Fruit fly (Drosophila melanogaster) whole organism, adult: ENCODE results near the gene dmrt93B.
A peak's percentile ranks its signal among the peaks of the same experiment; 100 is the strongest.

Source experiments
- CG11617 ChIP-seq: fragments of 200-800 bp; sonication (Bioruptor generic); optimal IDR thresholded peaks from 2 replicates; lab custom pipeline; 2017; ENCODE audit warnings: mild to moderate bottlenecking, missing biosample characterization, missing genetic modification reagents, missing genetic modification characterization
- CG12768 ChIP-seq: fragments of 200-800 bp; sonication (Bioruptor generic); optimal IDR thresholded peaks from 2 replicates; lab custom pipeline; 2017; ENCODE audit warnings: missing biosample characterization, missing genetic modification characterization, mild to moderate bottlenecking, moderate library complexity, missing genetic modification reagents
- CG14711 ChIP-seq: fragments of 200-800 bp; sonication (Bioruptor generic); optimal IDR thresholded peaks from 2 replicates; lab custom pipeline; 2018; ENCODE audit warnings: missing biosample characterization, mild to moderate bottlenecking, missing genetic modification characterization, moderate library complexity
- CG1620 ChIP-seq: fragments of 200-800 bp; sonication (Bioruptor generic); optimal IDR thresholded peaks from 2 replicates; lab custom pipeline; 2016; ENCODE audit warnings: missing biosample characterization, missing genetic modification characterization
- CG33017 ChIP-seq: fragments of 200-800 bp; sonication (Bioruptor generic); optimal IDR thresholded peaks from 2 replicates; lab custom pipeline; 2018; ENCODE audit warnings: missing biosample characterization, mild to moderate bottlenecking, missing genetic modification characterization, moderate library complexity
- CG5204 ChIP-seq: fragments of 200-800 bp; sonication (Bioruptor generic); optimal IDR thresholded peaks from 2 replicates; lab custom pipeline; 2016; ENCODE audit warnings: missing biosample characterization, missing genetic modification characterization
- CG7045 ChIP-seq: fragments of 200-800 bp; sonication (Bioruptor generic); optimal IDR thresholded peaks from 2 replicates; lab custom pipeline; 2017; ENCODE audit warnings: missing biosample characterization, mild to moderate bottlenecking, missing genetic modification characterization
- CG7101 ChIP-seq: fragments of 200-800 bp; sonication (Bioruptor generic); optimal IDR thresholded peaks from 2 replicates; lab custom pipeline; 2018; ENCODE audit warnings: missing biosample characterization, mild to moderate bottlenecking, missing genetic modification characterization, moderate library complexity
- Clk ChIP-seq: fragments of 200-800 bp; sonication (Bioruptor generic); optimal IDR thresholded peaks from 2 replicates; lab custom pipeline; 2017; ENCODE audit warnings: missing biosample characterization, missing genetic modification characterization
- Crg-1 ChIP-seq: fragments of 200-800 bp; sonication (Bioruptor generic); optimal IDR thresholded peaks from 2 replicates; lab custom pipeline; 2016; ENCODE audit warnings: missing biosample characterization, missing genetic modification characterization
- Hr96 ChIP-seq: fragments of 200-800 bp; sonication (Bioruptor generic); optimal IDR thresholded peaks from 2 replicates; lab custom pipeline; 2016; ENCODE audit warnings: missing biosample characterization, missing genetic modification characterization
- Mnt ChIP-seq: fragments of 200-800 bp; sonication (Bioruptor generic); optimal IDR thresholded peaks from 2 replicates; lab custom pipeline; 2016; ENCODE audit warnings: missing biosample characterization, mild to moderate bottlenecking, missing genetic modification characterization
- bab1 ChIP-seq: fragments of 200-800 bp; sonication (Bioruptor generic); optimal IDR thresholded peaks from 3 replicates; lab custom pipeline; 2019; ENCODE audit warnings: missing biosample characterization, mild to moderate bottlenecking, missing genetic modification characterization, moderate library complexity
- cic ChIP-seq: fragments of 200-800 bp; sonication (Bioruptor generic); optimal IDR thresholded peaks from 2 replicates; lab custom pipeline; 2017; ENCODE audit warnings: missing biosample characterization, mild to moderate bottlenecking, missing genetic modification characterization, moderate library complexity
- cnc ChIP-seq, 2 experiments: fragments of >200 bp; optimal IDR thresholded peaks; 2 replicates each; lab custom pipeline; 2017
- kay ChIP-seq: fragments of 200-800 bp; sonication (Bioruptor generic); peaks from one replicate; lab custom pipeline; 2016; ENCODE audit warnings: missing biosample characterization, missing genetic modification characterization, borderline replicate concordance
- ovo ChIP-seq: fragments of 200-800 bp; sonication (Bioruptor generic); optimal IDR thresholded peaks from 2 replicates; lab custom pipeline; 2016; ENCODE audit warnings: missing biosample characterization, missing genetic modification characterization
- pad ChIP-seq: fragments of 200-800 bp; sonication (Bioruptor generic); optimal IDR thresholded peaks from 3 replicates; lab custom pipeline; 2017; ENCODE audit warnings: missing biosample characterization, missing genetic modification characterization, mild to moderate bottlenecking, moderate library complexity, missing genetic modification reagents
- tj ChIP-seq: fragments of 200-800 bp; sonication (Bioruptor generic); optimal IDR thresholded peaks from 3 replicates; lab custom pipeline; 2017; ENCODE audit warnings: missing biosample characterization, mild to moderate bottlenecking, missing genetic modification characterization, moderate library complexity
- toe ChIP-seq: fragments of 200-800 bp; sonication (Bioruptor generic); optimal IDR thresholded peaks from 2 replicates; lab custom pipeline; 2016; ENCODE audit warnings: missing biosample characterization, missing genetic modification characterization

The dmrt93B gene

DNA sequence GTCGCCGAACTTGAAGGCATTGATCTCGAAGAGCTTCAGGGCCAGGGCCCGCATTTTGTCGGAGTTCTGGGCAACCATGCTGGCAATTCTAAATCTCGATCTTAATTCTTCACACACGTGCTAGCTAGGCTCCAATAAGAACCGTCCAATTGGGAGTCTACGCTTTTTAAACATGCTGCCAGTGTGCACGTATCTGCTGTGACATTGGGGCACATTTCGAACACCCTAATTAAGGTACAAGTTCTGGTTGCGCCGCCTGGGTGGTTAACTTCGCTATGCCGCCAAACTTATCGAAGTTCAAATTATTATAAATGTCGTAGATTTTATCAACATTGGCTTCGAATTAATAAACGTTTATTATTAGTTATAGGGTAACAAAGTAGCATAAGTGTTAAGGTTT, 666 bp upstream of the dmrt93B start, which contains the start of gene r-l:
TSS of gene r-l (minus strand) at position 179 of the 400 bp plus-strand sequence.
- TF ChIP-seq Mnt (GFP tag; lab: Kevin White, UChicago) = peak; percentile 67
- TF ChIP-seq cic = no peak
- TF ChIP-seq bab1 (GFP tag; lab: Kevin White, UChicago) = peak; percentile 64
- peak; percentile 6 for TF ChIP-seq CG7101
- TF ChIP-seq toe (GFP tag; lab: Kevin White, UChicago) = no peak
- TF ChIP-seq Hr96 = no peak

- TF ChIP-seq CG1620 (no peak), Mnt (GFP tag; lab: Kevin White, UChicago) (no peak), CG7045 (GFP tag; lab: Kevin White, UChicago) (no peak), CG11617 (GFP tag; lab: Kevin White, UChicago) (no peak), pad (GFP tag; lab: Kevin White, UChicago) (no peak), bab1 (GFP tag; lab: Kevin White, UChicago) (no peak)
Measured at dm6 chr3R:21077577-21077976, 3.8 kb downstream of the dmrt93B start.

dm6 chr3R:21078211-21078610, 4.4 kb downstream of the dmrt93B start:
- TF ChIP-seq Mnt (GFP tag; lab: Kevin White, UChicago) (no peak), CG14711 (no peak), CG33017 (no peak), Hr96 (no peak), CG11617 (GFP tag; lab: Kevin White, UChicago) (no peak), pad (GFP tag; lab: Kevin White, UChicago) (no peak), CG12768 (GFP tag; lab: Kevin White, UChicago) (no peak), CG7045 (GFP tag; lab: Kevin White, UChicago) (no peak), ovo (GFP tag; lab: Kevin White, UChicago) (no peak), CG1620 (no peak), cnc (optimal IDR thresholded peaks at IDR 0.05; lab: Kevin White, UChicago) (no peak)

- TF ChIP-seq Mnt (GFP tag; lab: Kevin White, UChicago) = no peak
- no peak for TF ChIP-seq cic
- no peak for TF ChIP-seq toe (GFP tag; lab: Kevin White, UChicago)
Measured at dm6 chr3R:21078958-21079357, 5.2 kb downstream of the dmrt93B start.

DNA sequence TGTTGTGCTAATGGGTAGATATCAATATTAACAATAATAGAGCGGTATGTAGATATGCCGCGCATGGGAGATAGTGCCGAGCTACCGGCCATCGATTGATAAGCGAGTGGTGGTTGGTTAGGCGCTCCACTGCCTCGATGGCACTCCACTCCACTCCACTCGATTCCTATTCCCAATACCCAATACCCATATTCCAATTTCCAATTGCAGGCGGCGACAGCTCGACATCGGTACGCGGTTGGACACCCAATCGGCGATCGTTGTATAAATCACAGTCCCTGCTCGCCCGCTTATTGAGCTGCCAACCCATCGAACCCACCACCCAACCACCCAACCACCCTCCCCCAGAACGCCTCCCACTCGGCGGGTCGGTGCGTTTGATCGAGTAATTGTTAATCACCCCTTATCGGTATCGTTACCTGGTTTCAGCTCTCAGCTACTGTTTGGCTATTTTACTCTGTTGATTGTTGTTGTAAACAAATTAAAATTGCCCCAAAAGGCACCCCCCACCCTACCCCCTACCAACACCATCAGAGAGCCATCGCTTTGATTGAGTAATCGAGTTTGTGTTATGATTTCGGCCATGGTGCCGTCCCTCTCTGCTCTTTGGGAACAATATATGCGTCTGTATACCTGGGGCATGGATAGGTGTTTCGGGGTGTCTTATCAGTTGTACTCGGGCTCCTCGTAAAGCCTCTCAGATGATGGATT, 7.2 kb downstream of the dmrt93B start, which contains the start of gene HHEX:
TSS of gene HHEX (minus strand) at position 51 of the 711 bp plus-strand sequence.
- TF ChIP-seq CG7045 (GFP tag; lab: Kevin White, UChicago) = no peak
- no peak for TF ChIP-seq tj (GFP tag; lab: Kevin White, UChicago)
- no peak for TF ChIP-seq Hr96
- TF ChIP-seq ovo (GFP tag; lab: Kevin White, UChicago) = no peak
- TF ChIP-seq CG5204 = no peak
- TF ChIP-seq CG12768 (GFP tag; lab: Kevin White, UChicago) = no peak
- TF ChIP-seq CG33017 = no peak
- no peak for TF ChIP-seq Crg-1 (GFP tag; lab: Kevin White, UChicago)
- no peak for TF ChIP-seq cic
- TF ChIP-seq CG7101 = no peak

- no peak for TF ChIP-seq cnc (optimal IDR thresholded peaks at IDR 0.05; lab: Kevin White, UChicago)
- TF ChIP-seq CG11617 (GFP tag; lab: Kevin White, UChicago) = no peak
- TF ChIP-seq Hr96 = no peak
- TF ChIP-seq tj (GFP tag; lab: Kevin White, UChicago) = no peak
- TF ChIP-seq kay (GFP tag; lab: Kevin White, UChicago) = no peak
- no peak for TF ChIP-seq Clk (GFP tag; lab: Kevin White, UChicago)
- TF ChIP-seq CG7045 (GFP tag; lab: Kevin White, UChicago) = no peak
- no peak for TF ChIP-seq CG1620
- no peak for TF ChIP-seq CG33017
- TF ChIP-seq Mnt (GFP tag; lab: Kevin White, UChicago) = no peak
- TF ChIP-seq pad (GFP tag; lab: Kevin White, UChicago) = no peak
- TF ChIP-seq cic = no peak
- no peak for TF ChIP-seq ovo (GFP tag; lab: Kevin White, UChicago)
- no peak for TF ChIP-seq CG5204
- no peak for TF ChIP-seq CG7101
- TF ChIP-seq bab1 (GFP tag; lab: Kevin White, UChicago) = no peak
- no peak for TF ChIP-seq toe (GFP tag; lab: Kevin White, UChicago)
- TF ChIP-seq CG12768 (GFP tag; lab: Kevin White, UChicago) = no peak
- no peak for TF ChIP-seq Crg-1 (GFP tag; lab: Kevin White, UChicago)
- TF ChIP-seq CG14711 = no peak
Measured at dm6 chr3R:21084979-21085378, 11.2 kb downstream of the dmrt93B start.

- TF ChIP-seq tj (GFP tag; lab: Kevin White, UChicago) (peak; percentile 31), pad (GFP tag; lab: Kevin White, UChicago) (no peak)
Measured at dm6 chr3R:21089416-21089815, 15.6 kb downstream of the dmrt93B start.
